Worm (Caenorhabditis elegans): ENCODE measurements around the gene etr-1.

Gene etr-1

DNA sequence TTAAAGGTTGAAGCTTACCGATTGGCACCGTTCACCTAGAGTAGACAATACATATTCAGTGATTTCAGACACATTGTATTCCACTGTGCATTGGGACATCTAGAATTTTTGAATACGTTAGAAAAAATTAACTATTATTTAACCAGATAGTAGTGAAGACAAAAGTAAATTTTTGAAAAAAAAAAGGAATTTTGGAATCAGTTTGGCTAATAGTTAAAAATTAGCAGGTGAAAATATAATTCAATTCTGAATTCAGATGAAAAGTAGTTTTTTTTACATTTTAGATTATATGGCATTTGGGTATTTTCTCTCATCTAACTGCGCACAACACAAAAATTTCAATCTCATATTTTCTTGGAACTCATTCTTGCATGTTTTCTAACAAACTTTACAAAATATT lies 37.3 kb upstream of the etr-1 start, which contains the start of gene nmur-2:
Gene nmur-2 (minus strand): TSS at position 101 of the 400 bp plus-strand sequence.
- no peak for TF ChIP-seq zfp-3 (GFP tag; conservative IDR thresholded peaks at IDR 0.05)
- TF ChIP-seq ZK337.2 (GFP tag; IDR thresholded peaks at IDR 0.05): no peak
- TF ChIP-seq cey-2 (tag; optimal IDR thresholded peaks at IDR 0.05; ENCODE audit: borderline replicate concordance, insufficient read depth): no peak
- no peak for TF ChIP-seq R02D3.7 (tag; optimal IDR thresholded peaks at IDR 0.05)
- no peak for TF ChIP-seq mep-1 (tag; optimal IDR thresholded peaks at IDR 0.05)
- TF ChIP-seq F49E8.2 (tag; optimal IDR thresholded peaks at IDR 0.05; ENCODE audit: borderline replicate concordance): no peak
- no peak for TF ChIP-seq ama-1 (optimal IDR thresholded peaks at IDR 0.05)
- no peak for TF ChIP-seq lim-7 (GFP tag; IDR thresholded peaks at IDR 0.05)
- TF ChIP-seq arid-1 (GFP tag; conservative IDR thresholded peaks at IDR 0.05): no peak
- no peak for TF ChIP-seq tag-97 (GFP tag; IDR thresholded peaks at IDR 0.05)
- TF ChIP-seq ceh-20 (GFP tag; IDR thresholded peaks at IDR 0.05): no peak
- no peak for TF ChIP-seq unc-39 (tag; optimal IDR thresholded peaks at IDR 0.05)
- TF ChIP-seq nhr-77 (tag; optimal IDR thresholded peaks at IDR 0.05): no peak
- TF ChIP-seq daf-19 (GFP tag; conservative IDR thresholded peaks at IDR 0.05): no peak

DNA sequence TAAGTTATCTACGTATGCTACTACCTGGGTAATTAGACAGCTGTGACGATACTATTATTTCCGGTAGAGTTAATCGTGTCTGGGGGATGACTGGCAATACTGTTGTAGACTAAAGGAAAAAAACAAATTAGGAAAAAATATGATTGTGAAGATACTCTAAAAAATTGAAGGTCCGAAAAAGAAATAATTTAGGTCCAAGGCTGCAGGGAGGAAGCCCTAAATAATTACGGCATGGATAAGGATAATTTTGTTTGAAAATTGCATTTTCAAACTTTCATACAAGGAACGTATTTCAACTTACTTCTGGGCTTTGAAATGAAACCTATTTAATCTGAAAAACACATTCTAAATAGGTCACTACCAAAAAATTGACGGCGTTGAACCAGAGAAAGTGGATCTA lies 33.2 kb upstream of the etr-1 start, which contains the start of gene srd-3:
Gene srd-3 (minus strand): TSS at position 101 of the 400 bp plus-strand sequence.
- TF ChIP-seq pqm-1 (tag; optimal IDR thresholded peaks at IDR 0.05) (no peak), unc-62 (GFP tag; optimal IDR thresholded peaks at IDR 0.05 in 1 of 2) (no peak), unc-62 (tag; optimal IDR thresholded peaks at IDR 0.05) (no peak), attf-4 (tag; optimal IDR thresholded peaks at IDR 0.05) (no peak), nhr-28 (tag; optimal IDR thresholded peaks at IDR 0.05) (no peak), nhr-6 (tag; optimal IDR thresholded peaks at IDR 0.05) (no peak), pha-4 (GFP tag; IDR thresholded peaks at IDR 0.05) (no peak), pha-4 (tag; optimal IDR thresholded peaks at IDR 0.05) (no peak), dmd-9 (GFP tag; IDR thresholded peaks at IDR 0.05) (no peak), ZK337.2 (GFP tag; IDR thresholded peaks at IDR 0.05) (no peak), F26F4.8 (GFP tag; conservative IDR thresholded peaks at IDR 0.05) (no peak), nhr-42 (GFP tag; IDR thresholded peaks at IDR 0.05) (no peak), hmg-1.1 (GFP tag; IDR thresholded peaks at IDR 0.05) (no peak), hlh-30 (tag; optimal IDR thresholded peaks at IDR 0.05; ENCODE audit: insufficient read depth) (no peak), tag-97 (GFP tag; IDR thresholded peaks at IDR 0.05) (no peak), Y75B8A.6 (GFP tag; IDR thresholded peaks at IDR 0.05) (no peak), mdl-1 (tag; optimal IDR thresholded peaks at IDR 0.05) (no peak)

- TF ChIP-seq nhr-102 (tag; optimal IDR thresholded peaks at IDR 0.05) (no peak), nhr-42 (GFP tag; IDR thresholded peaks at IDR 0.05) (no peak), Y75B8A.6 (GFP tag; IDR thresholded peaks at IDR 0.05) (no peak), zag-1 (tag; optimal IDR thresholded peaks at IDR 0.05) (no peak), nhr-77 (tag; optimal IDR thresholded peaks at IDR 0.05) (no peak), hlh-30 (tag; optimal IDR thresholded peaks at IDR 0.05; ENCODE audit: insufficient read depth) (no peak), R02D3.7 (tag; optimal IDR thresholded peaks at IDR 0.05) (no peak), lin-13 (GFP tag; optimal IDR thresholded peaks at IDR 0.05) (no peak), unc-62 (GFP tag; optimal IDR thresholded peaks at IDR 0.05 in 1 of 2) (no peak), unc-62 (tag; optimal IDR thresholded peaks at IDR 0.05) (no peak), daf-8 (GFP tag; IDR thresholded peaks at IDR 0.05) (no peak), F49E8.2 (tag; optimal IDR thresholded peaks at IDR 0.05; ENCODE audit: borderline replicate concordance) (no peak), gei-8 (GFP tag; optimal IDR thresholded peaks at IDR 0.05) (no peak), nhr-25 (tag; optimal IDR thresholded peaks at IDR 0.05; ENCODE audit: borderline replicate concordance, insufficient read depth) (no peak), lin-15B (tag; optimal IDR thresholded peaks at IDR 0.05) (no peak), dve-1 (tag; optimal IDR thresholded peaks at IDR 0.05; ENCODE audit: insufficient read depth) (no peak), T20F7.1 (GFP tag; optimal IDR thresholded peaks at IDR 0.05) (no peak), Y5F2A.4 (GFP tag; optimal IDR thresholded peaks at IDR 0.05) (no peak), Y105C5A.15 (GFP tag; IDR thresholded peaks at IDR 0.05) (no peak), duxl-1 (tag; optimal IDR thresholded peaks at IDR 0.05; ENCODE audit: poor library complexity) (no peak)
Observed at ce11 chrII:129770-130169, 32.4 kb upstream of the etr-1 start.

Measured in whole organism, L4 larva.